Fruit fly (Drosophila melanogaster) whole organism, wandering third instar larva: Measurements from ENCODE around the gene Atg12.

Experiments
- Abd-B ChIP-seq: fragments of >200 bp; optimal IDR thresholded peaks from 2 replicates; lab custom pipeline; 2017; ENCODE audit warnings: missing biosample characterization, missing genetic modification characterization
- CG32264 ChIP-seq: fragments of 200-800 bp; sonication (Bioruptor generic); optimal IDR thresholded peaks from 2 replicates; lab custom pipeline; 2016; ENCODE audit warnings: missing biosample characterization, missing genetic modification characterization
- CG9705 ChIP-seq: fragments of 200-800 bp; sonication (Bioruptor generic); optimal IDR thresholded peaks from 2 replicates; lab custom pipeline; 2018; ENCODE audit warnings: missing biosample characterization, mild to moderate bottlenecking, missing genetic modification characterization
- CrebA ChIP-seq: fragments of 200-800 bp; sonication (Bioruptor generic); optimal IDR thresholded peaks from 2 replicates; lab custom pipeline; 2016; ENCODE audit warnings: missing biosample characterization, mild to moderate bottlenecking, missing genetic modification characterization, borderline replicate concordance
- Dfd ChIP-seq: fragments of >200 bp; optimal IDR thresholded peaks from 2 replicates; lab custom pipeline; 2017; ENCODE audit warnings: missing biosample characterization, missing genetic modification characterization
- Dif ChIP-seq: fragments of 200-275, 200-300 bp; sonication (Bioruptor generic); optimal IDR thresholded peaks from 2 replicates; lab custom pipeline; 2018; ENCODE audit warnings: missing biosample characterization, missing genetic modification characterization; ENCODE audit not compliant: partially characterized antibody
- GATAd ChIP-seq: sonication (Bioruptor generic); optimal IDR thresholded peaks from 2 replicates; lab custom pipeline; 2016; ENCODE audit warnings: missing biosample characterization, missing genetic modification characterization
- HLH106 ChIP-seq: fragments of 200-800 bp; optimal IDR thresholded peaks from 3 replicates; lab custom pipeline; 2019; ENCODE audit warnings: missing biosample characterization, mild to moderate bottlenecking, missing genetic modification characterization, moderate library complexity
- Hnf4 ChIP-seq: fragments of 200-800 bp; sonication (Bioruptor generic); optimal IDR thresholded peaks from 2 replicates; lab custom pipeline; 2016; ENCODE audit warnings: missing biosample characterization, mild to moderate bottlenecking, missing genetic modification characterization
- Hr78 ChIP-seq: fragments of >200 bp; optimal IDR thresholded peaks from 2 replicates; lab custom pipeline; 2017; ENCODE audit warnings: missing biosample characterization, missing genetic modification characterization
- Hr83 ChIP-seq: fragments of 200-300 bp; sonication (Bioruptor generic); optimal IDR thresholded peaks from 2 replicates; lab custom pipeline; 2016; ENCODE audit warnings: missing biosample characterization, mild to moderate bottlenecking, missing genetic modification characterization, moderate library complexity; ENCODE audit not compliant: poor library complexity, severe bottlenecking
- Jra ChIP-seq: sonication (Bioruptor generic); optimal IDR thresholded peaks from 2 replicates; lab custom pipeline; 2016; ENCODE audit warnings: missing biosample characterization, missing genetic modification characterization
- Mio ChIP-seq: sonication (Bioruptor generic); optimal IDR thresholded peaks from 2 replicates; lab custom pipeline; 2016; ENCODE audit warnings: missing biosample characterization, missing genetic modification characterization
- Myc ChIP-seq: fragments of >200 bp; optimal IDR thresholded peaks from 2 replicates; lab custom pipeline; 2017
- N ChIP-seq: fragments of >200 bp; optimal IDR thresholded peaks from 2 replicates; lab custom pipeline; 2018; ENCODE audit warnings: missing biosample characterization, missing external identifiers, missing genetic modification characterization
- OdsH ChIP-seq: fragments of 200-800 bp; sonication (Bioruptor generic); optimal IDR thresholded peaks from 2 replicates; lab custom pipeline; 2016; ENCODE audit warnings: missing biosample characterization, mild to moderate bottlenecking, missing genetic modification characterization
- Rel ChIP-seq, 2 experiments: fragments of 200-800 bp; sonication (Bioruptor generic) in 1 of 2; optimal IDR thresholded peaks; 2 replicates in 1 of 2; 3 replicates in 1 of 2; lab custom pipeline; 2016 to 2019; ENCODE audit warnings: mild to moderate bottlenecking in 2 of 2, missing biosample characterization in 2 of 2, missing genetic modification characterization in 2 of 2, moderate library complexity in 1 of 2
- Sp1 ChIP-seq: fragments of 200-800 bp; sonication (Bioruptor generic); optimal IDR thresholded peaks from 3 replicates; lab custom pipeline; 2019; ENCODE audit warnings: missing biosample characterization, mild to moderate bottlenecking, missing genetic modification characterization, moderate library complexity
- Vsx2 ChIP-seq: fragments of 200-300, 225-300 bp; sonication (Bioruptor generic); optimal IDR thresholded peaks from 2 replicates; lab custom pipeline; 2018; ENCODE audit warnings: missing biosample characterization, missing genetic modification characterization; ENCODE audit not compliant: partially characterized antibody
- br ChIP-seq: fragments of 200-800 bp; sonication (Bioruptor generic); optimal IDR thresholded peaks from 2 replicates; lab custom pipeline; 2016; ENCODE audit warnings: missing biosample characterization, missing genetic modification characterization
- brk ChIP-seq: fragments of 200-800 bp; sonication (Bioruptor generic); optimal IDR thresholded peaks from 2 replicates; lab custom pipeline; 2016; ENCODE audit warnings: missing biosample characterization, mild to moderate bottlenecking, missing genetic modification characterization
- dl ChIP-seq, 2 experiments: fragments of 175-275, 200-275 bp in 1 of 2; fragments of 200-275 bp in 1 of 2; sonication (Bioruptor generic); optimal IDR thresholded peaks; lab custom pipeline; 2018; ENCODE audit warnings: mild to moderate bottlenecking in 2 of 2, missing biosample characterization in 2 of 2, missing genetic modification characterization in 2 of 2, moderate library complexity in 2 of 2; ENCODE audit not compliant: partially characterized antibody in 2 of 2, insufficient read depth in 1 of 2
- dmrt93B ChIP-seq: fragments of 200-800 bp; sonication (Bioruptor generic); optimal IDR thresholded peaks from 2 replicates; lab custom pipeline; 2018; ENCODE audit warnings: missing biosample characterization, mild to moderate bottlenecking, missing genetic modification characterization
- dsf ChIP-seq: sonication (Bioruptor generic); optimal IDR thresholded peaks from 2 replicates; lab custom pipeline; 2016; ENCODE audit warnings: missing biosample characterization, missing genetic modification characterization, borderline replicate concordance
- ey ChIP-seq: fragments of 200-800 bp; sonication (Bioruptor generic); optimal IDR thresholded peaks from 2 replicates; lab custom pipeline; 2016; ENCODE audit warnings: missing biosample characterization, missing genetic modification characterization
- foxo ChIP-seq, 2 experiments: fragments of 200-800 bp; sonication (Bioruptor generic); optimal IDR thresholded peaks; 2 replicates in 1 of 2; 3 replicates in 1 of 2; lab custom pipeline; 2016 to 2017; ENCODE audit warnings: missing biosample characterization in 2 of 2, missing genetic modification characterization in 2 of 2
- fru ChIP-seq: fragments of 200-800 bp; sonication (Bioruptor generic); optimal IDR thresholded peaks from 3 replicates; lab custom pipeline; 2016; ENCODE audit warnings: missing biosample characterization, mild to moderate bottlenecking, missing genetic modification characterization
- h ChIP-seq: fragments of 200-800 bp; sonication (Bioruptor generic); optimal IDR thresholded peaks from 3 replicates; lab custom pipeline; 2016; ENCODE audit warnings: missing biosample characterization, mild to moderate bottlenecking, missing genetic modification characterization
- jim ChIP-seq: fragments of 175-275, 200-325 bp; sonication (Bioruptor generic); optimal IDR thresholded peaks from 2 replicates; lab custom pipeline; 2016; ENCODE audit warnings: missing biosample characterization, mild to moderate bottlenecking, missing genetic modification characterization
- lola ChIP-seq: fragments of >200 bp; optimal IDR thresholded peaks from 2 replicates; lab custom pipeline; 2017; ENCODE audit warnings: missing biosample characterization, missing genetic modification characterization
- pan ChIP-seq: fragments of >200 bp; optimal IDR thresholded peaks from 2 replicates; lab custom pipeline; 2017
- psq ChIP-seq: fragments of 200-800 bp; sonication (Bioruptor generic); optimal IDR thresholded peaks from 3 replicates; lab custom pipeline; 2017; ENCODE audit warnings: missing biosample characterization, mild to moderate bottlenecking, missing genetic modification characterization, moderate library complexity
- rgr ChIP-seq: fragments of 200-800 bp; sonication (Bioruptor generic); optimal IDR thresholded peaks from 3 replicates; lab custom pipeline; 2016; ENCODE audit warnings: missing biosample characterization, mild to moderate bottlenecking, missing genetic modification characterization
- sage ChIP-seq: fragments of 200-800 bp; sonication (Bioruptor generic); optimal IDR thresholded peaks from 2 replicates; lab custom pipeline; 2016; ENCODE audit warnings: missing biosample characterization, mild to moderate bottlenecking, missing genetic modification characterization
- sv ChIP-seq: fragments of 200-800 bp; sonication (Bioruptor generic); optimal IDR thresholded peaks from 3 replicates; lab custom pipeline; 2016; ENCODE audit warnings: missing biosample characterization, missing genetic modification characterization
- tai ChIP-seq: sonication (Bioruptor generic); optimal IDR thresholded peaks from 2 replicates; lab custom pipeline; 2016; ENCODE audit warnings: missing biosample characterization, missing genetic modification characterization
- usp ChIP-seq: fragments of >200 bp; optimal IDR thresholded peaks from 2 replicates; lab custom pipeline; 2017; ENCODE audit warnings: missing biosample characterization, missing genetic modification characterization
- woc ChIP-seq: sonication (Bioruptor generic); optimal IDR thresholded peaks from 2 replicates; lab custom pipeline; 2016; ENCODE audit warnings: missing biosample characterization, mild to moderate bottlenecking, missing genetic modification characterization

The Atg12 gene

dm6 chr3L:12124975-12125374, 11.8 kb upstream of the Atg12 start, which contains the start of gene yps:
TSS of gene yps (minus strand) at chr3L:12125150.
- TF ChIP-seq pan (no peak), Dfd (no peak), tai (GFP tag; lab: Kevin White, UChicago) (no peak), foxo (GFP tag; optimal IDR thresholded peaks at IDR 0.05; lab: Kevin White, UChicago) (peak; percentile 25 to 86), ey (GFP tag; lab: Kevin White, UChicago) (peak; percentile 67), Hnf4 (GFP tag; lab: Kevin White, UChicago) (peak; percentile 85), fru (peak; percentile 86), Myc (lab: Kevin White, UChicago) (peak; percentile 18), Rel (GFP tag; optimal IDR thresholded peaks at IDR 0.05; lab: Kevin White, UChicago) (no peak), Rel (tag; optimal IDR thresholded peaks at IDR 0.05; lab: Kevin White, UChicago) (peak; percentile 77), Jra (peak; percentile 68), dsf (GFP tag; lab: Kevin White, UChicago) (peak; percentile 6), lola (GFP tag; lab: Kevin White, UChicago) (no peak), sage (GFP tag; lab: Kevin White, UChicago) (peak; percentile 84), Sp1 (GFP tag; lab: Kevin White, UChicago) (peak; percentile 92), psq (GFP tag; lab: Kevin White, UChicago) (peak; percentile 72), br (GFP tag; lab: Kevin White, UChicago) (peak; percentile 93), Mio (GFP tag; lab: Kevin White, UChicago) (peak; percentile 80), dl (GFP tag; optimal IDR thresholded peaks at IDR 0.05; lab: Kevin White, UChicago; ENCODE audit: insufficient read depth in 1 of 2, partially characterized antibody in 2 of 2) (no peak), Vsx2 (GFP tag; lab: Kevin White, UChicago) (no peak), N (no peak), woc (GFP tag; lab: Kevin White, UChicago) (peak; percentile 32), CrebA (GFP tag; lab: Kevin White, UChicago) (no peak), Hr83 (GFP tag; lab: Kevin White, UChicago) (peak; percentile 99), Hr78 (GFP tag; lab: Kevin White, UChicago) (no peak), Dif (no peak), OdsH (GFP tag; lab: Kevin White, UChicago) (peak; percentile 90), CG32264 (GFP tag; lab: Kevin White, UChicago) (peak; percentile 89), HLH106 (tag; lab: Kevin White, UChicago) (peak; percentile 86), GATAd (GFP tag; lab: Kevin White, UChicago) (no peak), usp (GFP tag; lab: Kevin White, UChicago) (no peak), dmrt93B (GFP tag; lab: Kevin White, UChicago) (peak; percentile 93), brk (peak; percentile 84), rgr (GFP tag; lab: Kevin White, UChicago) (peak; percentile 97), sv (peak; percentile 79), jim (GFP tag; lab: Kevin White, UChicago) (no peak), Abd-B (GFP tag; lab: Kevin White, UChicago) (no peak), h (peak; percentile 92), CG9705 (peak; percentile 95)

dm6 chr3L:12127294-12128029, 9.3 kb upstream of the Atg12 start, which contains the start of the genes Ir68b and CG34241:
TSS of gene Ir68b (minus strand) at chr3L:12127394.
TSS of gene CG34241 (plus strand) at chr3L:12127979.
- TF ChIP-seq tai (GFP tag; lab: Kevin White, UChicago) = no peak
- TF ChIP-seq foxo (GFP tag; optimal IDR thresholded peaks at IDR 0.05; lab: Kevin White, UChicago) = no peak
- TF ChIP-seq CrebA (GFP tag; lab: Kevin White, UChicago) = no peak
- TF ChIP-seq HLH106 (tag; lab: Kevin White, UChicago) = no peak
- no peak for TF ChIP-seq dsf (GFP tag; lab: Kevin White, UChicago)
- TF ChIP-seq ey (GFP tag; lab: Kevin White, UChicago) = no peak
- TF ChIP-seq fru = no peak
- no peak for TF ChIP-seq h
- no peak for TF ChIP-seq sage (GFP tag; lab: Kevin White, UChicago)
- no peak for TF ChIP-seq sv
- TF ChIP-seq Hr83 (GFP tag; lab: Kevin White, UChicago) = no peak
- no peak for TF ChIP-seq Myc (lab: Kevin White, UChicago)
- no peak for TF ChIP-seq woc (GFP tag; lab: Kevin White, UChicago)
- TF ChIP-seq jim (GFP tag; lab: Kevin White, UChicago) = no peak
- TF ChIP-seq, all 38 proteins: peak for 0
